Worm (Caenorhabditis elegans): ENCODE data around the gene ZK84.5.
"Not testable (repeated sequence)": the region's sequence is repeated elsewhere in the genome, so short reads cannot be mapped to it uniquely, and the experiment has no call there.

Gene ZK84.5

DNA sequence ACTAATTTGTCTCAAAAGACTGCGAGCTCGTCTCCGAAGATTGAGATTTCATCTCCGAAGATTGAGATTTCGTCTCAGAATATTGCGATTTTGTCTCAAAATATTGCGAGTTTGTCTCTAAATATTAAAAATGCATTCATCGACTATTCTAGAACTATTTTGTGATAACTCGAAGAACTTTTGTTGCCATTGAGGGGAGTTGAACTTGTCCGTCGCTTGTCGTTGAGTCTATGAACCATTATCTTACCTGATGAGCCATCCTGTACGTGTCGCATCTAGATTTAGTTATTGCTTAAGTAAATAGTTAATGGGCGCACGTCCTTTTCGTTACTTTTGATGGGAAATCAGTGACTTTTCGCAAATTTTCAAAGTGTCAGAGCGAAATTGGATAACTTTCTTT, 38.3 kb upstream of the ZK84.5 start:
- TF ChIP-seq madf-3 (GFP tag; IDR thresholded peaks at IDR 0.05) (0 out of 2 replicates have a peak, but pooled peaks have one; percentile 43), ekl-4 (GFP tag; IDR thresholded peaks at IDR 0.05) (peak; percentile 61; the same call in 1 of the 2 replicates), lin-26 (GFP tag; IDR thresholded peaks at IDR 0.05) (peak; percentile 84), ceh-58 (GFP tag; IDR thresholded peaks at IDR 0.05) (peak; percentile 47; the same call in 1 of the 2 replicates), Y56A3A.18 (GFP tag; IDR thresholded peaks at IDR 0.05) (0 out of 2 replicates have a peak, but pooled peaks have one; percentile 60), tbp1 (GFP tag; optimal IDR thresholded peaks at IDR 0.05) (peak; percentile 44), hmg-1.2 (GFP tag; IDR thresholded peaks at IDR 0.05) (0 out of 2 replicates have a peak, but pooled peaks have one; percentile 23), hsf-1 (GFP tag; IDR thresholded peaks at IDR 0.05) (peak; percentile 70; the same call in 1 of the 2 replicates), D2030.7 (GFP tag; IDR thresholded peaks at IDR 0.05) (peak; percentile 64), ztf-25 (GFP tag; IDR thresholded peaks at IDR 0.05) (0 out of 2 replicates have a peak, but pooled peaks have one; percentile 59), rcor-1 (GFP tag; IDR thresholded peaks at IDR 0.05) (0 out of 2 replicates have a peak, but pooled peaks have one; percentile 44), attf-6 (GFP tag; IDR thresholded peaks at IDR 0.05) (peak; percentile 54; the same call in 1 of the 2 replicates), rpc-1 (tag; optimal IDR thresholded peaks at IDR 0.05) (peak; percentile 39), madf-6 (GFP tag; IDR thresholded peaks at IDR 0.05) (peak; percentile 55; the same call in 1 of the 2 replicates)
- TF ChIP-seq rpc-1 (optimal IDR thresholded peaks at IDR 0.05), result not testable (repeated sequence)

DNA sequence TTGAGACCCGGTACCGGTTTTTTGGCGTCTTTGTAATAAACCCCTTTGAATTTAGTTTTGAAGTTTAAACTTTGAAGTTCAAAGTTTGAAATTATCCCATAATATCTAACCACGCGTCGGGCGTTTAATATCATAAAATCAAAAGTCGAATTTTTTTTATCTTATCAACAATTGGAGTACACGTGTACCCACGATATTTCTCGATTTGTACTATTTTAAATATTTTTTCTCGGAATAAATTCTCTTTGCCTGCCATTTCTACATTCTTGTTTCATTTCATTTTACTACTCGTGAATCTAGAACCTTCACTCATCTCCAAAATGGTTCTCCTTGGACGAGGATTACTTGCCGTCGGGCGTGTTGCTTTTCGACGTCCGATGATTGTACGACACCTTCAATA, 33.8 kb upstream of the ZK84.5 start, which contains the start of gene gldc-1:
gldc-1 (plus strand) TSS at position 301 of the 400 bp plus-strand sequence.
- TF ChIP-seq athp-1 (tag; optimal IDR thresholded peaks at IDR 0.05) (no peak), ztf-22 (GFP tag; optimal IDR thresholded peaks at IDR 0.05) (no peak), madf-10 (tag; optimal IDR thresholded peaks at IDR 0.05) (no peak), rpc-1 (optimal IDR thresholded peaks at IDR 0.05) (no peak), rpc-1 (tag; optimal IDR thresholded peaks at IDR 0.05) (no peak), ceh-40 (GFP tag; IDR thresholded peaks at IDR 0.05) (no peak), F33H1.4 (GFP tag; IDR thresholded peaks at IDR 0.05) (no peak), Y56A3A.18 (GFP tag; IDR thresholded peaks at IDR 0.05) (no peak), cebp-2 (GFP tag; IDR thresholded peaks at IDR 0.05) (no peak), ceh-27 (GFP tag; optimal IDR thresholded peaks at IDR 0.05) (no peak), B0019.2 (GFP tag; conservative IDR thresholded peaks at IDR 0.05) (no peak), lin-54 (GFP tag; optimal IDR thresholded peaks at IDR 0.05) (no peak), B0261.1 (tag; optimal IDR thresholded peaks at IDR 0.05) (no peak)

- no peak for TF ChIP-seq nhr-179 (tag; optimal IDR thresholded peaks at IDR 0.05)
- peak; percentile 11 for TF ChIP-seq lin-54 (GFP tag; optimal IDR thresholded peaks at IDR 0.05)
- TF ChIP-seq nhr-80 (tag; optimal IDR thresholded peaks at IDR 0.05), result peak; percentile 74
- TF ChIP-seq lin-40 (tag; optimal IDR thresholded peaks at IDR 0.05), result no peak
- no peak for TF ChIP-seq repo-1 (tag; optimal IDR thresholded peaks at IDR 0.05)
- no peak for TF ChIP-seq nhr-90 (tag; optimal IDR thresholded peaks at IDR 0.05)
- TF ChIP-seq ztf-18 (tag; optimal IDR thresholded peaks at IDR 0.05), result peak; percentile 75
- 0 out of 2 replicates have a peak, but pooled peaks have one; percentile 14 for TF ChIP-seq madf-6 (GFP tag; IDR thresholded peaks at IDR 0.05)
- TF ChIP-seq ZK185.1 (tag; optimal IDR thresholded peaks at IDR 0.05; ENCODE audit: poor library complexity, severe bottlenecking), result peak; percentile 6
- TF ChIP-seq ama-1 (optimal IDR thresholded peaks at IDR 0.05), result no peak
- peak in 1 of 2 experiments; percentile 7 for TF ChIP-seq ama-1 (GFP tag; optimal IDR thresholded peaks at IDR 0.05)
- no peak for TF ChIP-seq rec-8 (tag; optimal IDR thresholded peaks at IDR 0.05)
- 0 out of 2 replicates have a peak, but pooled peaks have one; percentile 25 for TF ChIP-seq dox-1 (GFP tag; IDR thresholded peaks at IDR 0.05)
- TF ChIP-seq D2030.7 (GFP tag; IDR thresholded peaks at IDR 0.05), result no peak
- no peak for TF ChIP-seq cebp-1 (GFP tag; IDR thresholded peaks at IDR 0.05)
- TF ChIP-seq cebp-1 (tag; optimal IDR thresholded peaks at IDR 0.05), result peak; percentile 1
- no peak for TF ChIP-seq Y56A3A.18 (GFP tag; IDR thresholded peaks at IDR 0.05)
- TF ChIP-seq ekl-4 (GFP tag; IDR thresholded peaks at IDR 0.05), result no peak
- no peak for TF ChIP-seq nhr-27 (tag; optimal IDR thresholded peaks at IDR 0.05)
These were observed 33.2 kb upstream of the ZK84.5 start for ce11 chrII:6049546-6049945.

Measured in whole organism, young adult.